Fruit fly (Drosophila melanogaster) whole organism, embryonic: ENCODE measurements around the gene CG10348.

ENCODE experiments used
- Atf6 ChIP-seq: fragments of 200-800 bp; sonication (Bioruptor generic); IDR thresholded peaks from 2 replicates; pipeline ENCODE4 v1.3.6; 2022; ENCODE audit warnings: missing biosample characterization, missing genetic modification characterization
- BtbVII ChIP-seq: fragments of 200-800 bp; sonication (Bioruptor generic); optimal IDR thresholded peaks from 3 replicates; lab custom pipeline; 2017; ENCODE audit warnings: missing biosample characterization, mild to moderate bottlenecking, missing genetic modification characterization
- CG13624 ChIP-seq: fragments of 200-800 bp; sonication (Bioruptor generic); optimal IDR thresholded peaks from 2 replicates; lab custom pipeline; 2016; ENCODE audit warnings: missing biosample characterization, missing genetic modification characterization
- CG13775 ChIP-seq: fragments of 200-800 bp; sonication (Bioruptor generic); optimal IDR thresholded peaks from 3 replicates; lab custom pipeline; 2017; ENCODE audit warnings: missing biosample characterization, mild to moderate bottlenecking, missing genetic modification characterization
- CG14441 ChIP-seq: fragments of 200-800 bp; sonication (Bioruptor generic); IDR thresholded peaks from 2 replicates; pipeline ENCODE4 v1.3.6; 2022; ENCODE audit warnings: missing biosample characterization, missing genetic modification characterization
- CG15514 ChIP-seq: fragments of 200-800 bp; sonication (Bioruptor generic); optimal IDR thresholded peaks from 3 replicates; lab custom pipeline; 2017; ENCODE audit warnings: missing biosample characterization, missing genetic modification characterization, mild to moderate bottlenecking, moderate library complexity, missing genetic modification reagents
- CG1603 ChIP-seq: fragments of 200-800 bp; sonication (Bioruptor generic); optimal IDR thresholded peaks from 2 replicates; lab custom pipeline; 2019; ENCODE audit warnings: missing biosample characterization, mild to moderate bottlenecking, missing genetic modification characterization, moderate library complexity
- CG17359 ChIP-seq: fragments of 200-800 bp; sonication (Bioruptor generic); optimal IDR thresholded peaks from 3 replicates; lab custom pipeline; 2018; ENCODE audit warnings: missing biosample characterization, mild to moderate bottlenecking, missing genetic modification characterization, moderate library complexity
- CG18262 ChIP-seq: fragments of 200-800 bp; optimal IDR thresholded peaks from 3 replicates; lab custom pipeline; 2019; ENCODE audit warnings: missing biosample characterization, mild to moderate bottlenecking, missing genetic modification characterization, moderate library complexity
- CG2120 ChIP-seq: fragments of 200-800 bp; sonication (Bioruptor generic); optimal IDR thresholded peaks from 3 replicates; lab custom pipeline; 2016; ENCODE audit warnings: missing biosample characterization, missing genetic modification characterization
- CG3065 ChIP-seq: fragments of 200-800 bp; sonication (Bioruptor generic); optimal IDR thresholded peaks from 2 replicates; lab custom pipeline; 2016; ENCODE audit warnings: missing biosample characterization, missing genetic modification characterization
- CG32767 ChIP-seq: fragments of 200-800 bp; sonication (Bioruptor generic); IDR thresholded peaks from 2 replicates; pipeline ENCODE4 v1.3.6; 2022; ENCODE audit warnings: missing biosample characterization, missing genetic modification characterization
- CG34224 ChIP-seq: fragments of 200-800 bp; sonication (Bioruptor generic); IDR thresholded peaks from 3 replicates; pipeline ENCODE4 v1.3.6; 2022; ENCODE audit warnings: missing biosample characterization, missing genetic modification characterization; ENCODE audit not compliant: partially characterized antibody
- CG3838 ChIP-seq: fragments of 200-800 bp; sonication (Bioruptor generic); optimal IDR thresholded peaks from 3 replicates; lab custom pipeline; 2016; ENCODE audit warnings: missing biosample characterization, missing genetic modification characterization
- CG4820 ChIP-seq: fragments of 200-800 bp; sonication (Bioruptor generic); optimal IDR thresholded peaks from 3 replicates; lab custom pipeline; 2016; ENCODE audit warnings: missing biosample characterization, missing genetic modification characterization
- CG6813 ChIP-seq: fragments of 200-800 bp; sonication (Bioruptor generic); optimal IDR thresholded peaks from 2 replicates; lab custom pipeline; 2017; ENCODE audit warnings: missing biosample characterization, missing genetic modification characterization, mild to moderate bottlenecking, moderate library complexity, missing genetic modification reagents
- CG8765 ChIP-seq: fragments of 200-800 bp; sonication (Bioruptor generic); IDR thresholded peaks from 2 replicates; pipeline ENCODE4 v1.3.6; 2022; ENCODE audit warnings: missing biosample characterization, missing genetic modification characterization
- CTCF ChIP-seq: fragments of 200-800 bp; sonication (Bioruptor generic); optimal IDR thresholded peaks from 2 replicates; lab custom pipeline; 2017; ENCODE audit warnings: missing biosample characterization, mild to moderate bottlenecking, missing genetic modification characterization, moderate library complexity
- D19A ChIP-seq: fragments of 200-800 bp; optimal IDR thresholded peaks from 3 replicates; lab custom pipeline; 2019; ENCODE audit warnings: missing biosample characterization, mild to moderate bottlenecking, missing genetic modification characterization, moderate library complexity
- Drgx ChIP-seq: fragments of 200-800 bp; sonication (Bioruptor generic); IDR thresholded peaks from 2 replicates; pipeline ENCODE4 v1.3.6; 2022; ENCODE audit warnings: missing biosample characterization, missing genetic modification characterization
- Hmx ChIP-seq: fragments of 200-800 bp; sonication (Bioruptor generic); optimal IDR thresholded peaks from 2 replicates; lab custom pipeline; 2016; ENCODE audit warnings: missing biosample characterization, missing genetic modification characterization
- Hr51 ChIP-seq, 2 experiments: fragments of 200-800 bp; sonication (Bioruptor generic); optimal IDR thresholded peaks; 2 replicates in 1 of 2; 3 replicates in 1 of 2; lab custom pipeline; 2016 to 2018; ENCODE audit warnings: missing biosample characterization in 2 of 2, missing genetic modification characterization in 2 of 2, mild to moderate bottlenecking in 1 of 2, moderate library complexity in 1 of 2
- Jarid2 ChIP-seq: fragments of 200-800 bp; sonication (Bioruptor generic); optimal IDR thresholded peaks from 3 replicates; lab custom pipeline; 2017; ENCODE audit warnings: mild to moderate bottlenecking, missing biosample characterization, missing genetic modification reagents, missing genetic modification characterization
- Lhr ChIP-seq: fragments of 200-800 bp; sonication (Bioruptor generic); optimal IDR thresholded peaks from 3 replicates; lab custom pipeline; 2017; ENCODE audit warnings: mild to moderate bottlenecking, missing biosample characterization, missing genetic modification reagents, missing genetic modification characterization
- MBD-R2 ChIP-seq: fragments of 200-800 bp; sonication (Bioruptor generic); IDR thresholded peaks from 2 replicates; pipeline ENCODE4 v1.3.6; 2022; ENCODE audit warnings: missing biosample characterization, missing genetic modification characterization
- Nf-YB ChIP-seq: fragments of 200-800 bp; sonication (Bioruptor generic); optimal IDR thresholded peaks from 3 replicates; lab custom pipeline; 2019; ENCODE audit warnings: missing biosample characterization, mild to moderate bottlenecking, missing genetic modification characterization, moderate library complexity
- Spps ChIP-seq: fragments of 200-800 bp; sonication (Bioruptor generic); optimal IDR thresholded peaks from 2 replicates; lab custom pipeline; 2018; ENCODE audit warnings: missing biosample characterization, mild to moderate bottlenecking, missing genetic modification characterization
- Usf ChIP-seq: fragments of 200-800 bp; sonication (Bioruptor generic); optimal IDR thresholded peaks from 2 replicates; lab custom pipeline; 2017; ENCODE audit warnings: missing genotype, missing biosample characterization, missing genetic modification characterization
- aop ChIP-seq: fragments of 200-800 bp; sonication (Bioruptor generic); IDR thresholded peaks from 2 replicates; pipeline ENCODE4 v1.3.6; 2022; ENCODE audit warnings: missing biosample characterization, missing genetic modification characterization
- cato ChIP-seq: fragments of 200-800 bp; sonication (Bioruptor generic); optimal IDR thresholded peaks from 2 replicates; lab custom pipeline; 2016; ENCODE audit warnings: missing biosample characterization, missing genetic modification characterization, borderline replicate concordance
- cg ChIP-seq: fragments of 200-800 bp; sonication (Bioruptor generic); optimal IDR thresholded peaks from 3 replicates; lab custom pipeline; 2019; ENCODE audit warnings: missing biosample characterization, mild to moderate bottlenecking, missing genetic modification characterization, moderate library complexity
- ci ChIP-seq: fragments of 200-800 bp; sonication (Bioruptor generic); IDR thresholded peaks from 3 replicates; pipeline ENCODE4 v1.3.6; 2022; ENCODE audit warnings: missing biosample characterization, missing genetic modification characterization
- esg ChIP-seq: fragments of 200-800 bp; sonication (Bioruptor generic); conservative IDR thresholded peaks from 2 replicates; pipeline ENCODE4 v1.3.6; 2022; ENCODE audit warnings: missing biosample characterization, missing genetic modification characterization
- hbn ChIP-seq: fragments of 200-800 bp; sonication (Bioruptor generic); IDR thresholded peaks from 2 replicates; pipeline ENCODE4 v1.3.6; 2022; ENCODE audit warnings: missing biosample characterization, missing genetic modification characterization; ENCODE audit not compliant: partially characterized antibody
- inv ChIP-seq: fragments of 200-800 bp; sonication (Bioruptor generic); IDR thresholded peaks from 2 replicates; pipeline ENCODE4 v1.3.6; 2022; ENCODE audit warnings: missing biosample characterization, missing genetic modification characterization; ENCODE audit not compliant: partially characterized antibody
- kay ChIP-seq: fragments of 200-800 bp; sonication (Bioruptor generic); optimal IDR thresholded peaks from 2 replicates; lab custom pipeline; 2016; ENCODE audit warnings: missing biosample characterization, missing genetic modification characterization
- mirr ChIP-seq: fragments of 200-800 bp; sonication (Bioruptor generic); optimal IDR thresholded peaks from 3 replicates; lab custom pipeline; 2018; ENCODE audit warnings: missing biosample characterization, mild to moderate bottlenecking, missing genetic modification characterization
- org-1 ChIP-seq: fragments of 200-800 bp; sonication (Bioruptor generic); optimal IDR thresholded peaks from 2 replicates; lab custom pipeline; 2017; ENCODE audit warnings: missing biosample characterization, missing genetic modification characterization
- p53 ChIP-seq: fragments of 200-800 bp; sonication (Bioruptor generic); optimal IDR thresholded peaks from 2 replicates; lab custom pipeline; 2016; ENCODE audit warnings: missing biosample characterization, missing genetic modification characterization
- pzg ChIP-seq: fragments of 200-800 bp; sonication (Bioruptor generic); optimal IDR thresholded peaks from 3 replicates; lab custom pipeline; 2018; ENCODE audit warnings: missing biosample characterization, mild to moderate bottlenecking, missing genetic modification characterization, moderate library complexity
- seq ChIP-seq: fragments of 200-800 bp; sonication (Bioruptor generic); IDR thresholded peaks from 2 replicates; pipeline ENCODE4 v1.3.6; 2022; ENCODE audit warnings: missing biosample characterization, missing genetic modification characterization
- sqz ChIP-seq: fragments of 200-800 bp; sonication (Bioruptor generic); optimal IDR thresholded peaks from 3 replicates; lab custom pipeline; 2018; ENCODE audit warnings: missing biosample characterization, mild to moderate bottlenecking, missing genetic modification characterization
- sug ChIP-seq: fragments of 200-800 bp; optimal IDR thresholded peaks from 2 replicates; lab custom pipeline; 2019; ENCODE audit warnings: missing biosample characterization, mild to moderate bottlenecking, missing genetic modification characterization, moderate library complexity
- tap ChIP-seq: fragments of 200-800 bp; optimal IDR thresholded peaks from 3 replicates; lab custom pipeline; 2019; ENCODE audit warnings: missing biosample characterization, mild to moderate bottlenecking, missing genetic modification characterization, moderate library complexity
- tna ChIP-seq: fragments of 200-800 bp; sonication (Bioruptor generic); IDR thresholded peaks from 2 replicates; pipeline ENCODE4 v1.3.6; 2022; ENCODE audit warnings: missing biosample characterization, missing genetic modification characterization; ENCODE audit not compliant: partially characterized antibody
- z ChIP-seq: fragments of 200-800 bp; sonication (Bioruptor generic); IDR thresholded peaks from 3 replicates; pipeline ENCODE4 v1.3.6; 2022; ENCODE audit warnings: missing biosample characterization, missing genetic modification characterization
- zen2 ChIP-seq: fragments of 200-800 bp; sonication (Bioruptor generic); IDR thresholded peaks from 3 replicates; pipeline ENCODE4 v1.3.6; 2022; ENCODE audit warnings: missing biosample characterization, missing genetic modification characterization; ENCODE audit not compliant: partially characterized antibody
- zf30C ChIP-seq: fragments of 200-800 bp; sonication (Bioruptor generic); optimal IDR thresholded peaks from 3 replicates; lab custom pipeline; 2018; ENCODE audit warnings: missing biosample characterization, mild to moderate bottlenecking, missing genetic modification characterization

CG10348 gene

dm6 chr2L:18693877-18694723, 38.2 kb downstream of the CG10348 start (continued):
- TF ChIP-seq seq (GFP tag; lab: Robert Waterston, UW): peak; percentile 55; the same call in 1 of the 2 replicates
- TF ChIP-seq Jarid2 (GFP tag; lab: Kevin White, UChicago): no peak
- TF ChIP-seq sqz (GFP tag; lab: Kevin White, UChicago): peak; percentile 99
- no peak for TF ChIP-seq CG32767
- peak; percentile 38 for TF ChIP-seq CG15514
- TF ChIP-seq BtbVII: peak; percentile 27
- TF ChIP-seq z: no peak
- peak; percentile 59 for TF ChIP-seq CG1603 (tag; lab: Kevin White, UChicago)
- peak; percentile 44 for TF ChIP-seq CG6813 (GFP tag; lab: Kevin White, UChicago)
- peak; percentile 35; the same call in 1 of the 2 replicates for TF ChIP-seq aop (GFP tag; lab: Robert Waterston, UW)
- TF ChIP-seq Nf-YB (GFP tag; lab: Kevin White, UChicago): peak; percentile 3
- TF ChIP-seq D19A (tag; lab: Kevin White, UChicago): peak; percentile 90
- no peak for TF ChIP-seq p53
- TF ChIP-seq CG13775 (GFP tag; lab: Kevin White, UChicago): peak; percentile 55
- peak; percentile 74 for TF ChIP-seq mirr (GFP tag; lab: Kevin White, UChicago)
- TF ChIP-seq CG13624 (GFP tag; lab: Kevin White, UChicago): peak; percentile 90

- TF ChIP-seq zf30C (GFP tag; lab: Kevin White, UChicago): no peak
- TF ChIP-seq Spps (tag; lab: Kevin White, UChicago): no peak
- TF ChIP-seq org-1 (GFP tag; lab: Kevin White, UChicago): no peak
- no peak for TF ChIP-seq CG3838 (GFP tag; lab: Kevin White, UChicago)
- no peak for TF ChIP-seq kay (GFP tag; lab: Kevin White, UChicago)
- peak; percentile 67 for TF ChIP-seq pzg (GFP tag; lab: Kevin White, UChicago)
- no peak for TF ChIP-seq Hr51 (GFP tag; optimal IDR thresholded peaks at IDR 0.05; lab: Kevin White, UChicago)
- TF ChIP-seq tna: no peak; the same call in 1 of the 2 replicates
- TF ChIP-seq Usf (GFP tag; lab: Kevin White, UChicago): no peak
- no peak for TF ChIP-seq ci
- no peak for TF ChIP-seq tap (tag; lab: Kevin White, UChicago)
- TF ChIP-seq CG17359: no peak
- TF ChIP-seq CG6813 (GFP tag; lab: Kevin White, UChicago): no peak
- TF ChIP-seq zen2 (GFP tag; lab: Robert Waterston, UW): peak; percentile 57; the same call in 1 of the 3 replicates
- no peak for TF ChIP-seq CG13624 (GFP tag; lab: Kevin White, UChicago)
- peak; percentile 61 for TF ChIP-seq inv (GFP tag; lab: Robert Waterston, UW)
- no peak for TF ChIP-seq esg (GFP tag; lab: Robert Waterston, UW)
- TF ChIP-seq hbn (GFP tag; lab: Robert Waterston, UW): peak; percentile 59
- no peak for TF ChIP-seq cato (GFP tag; lab: Kevin White, UChicago)
- no peak for TF ChIP-seq Drgx
- TF ChIP-seq Atf6: no peak
- no peak for TF ChIP-seq CG4820 (GFP tag; lab: Kevin White, UChicago)
- peak; percentile 18 for TF ChIP-seq CG2120
- no peak for TF ChIP-seq CG18262 (tag; lab: Kevin White, UChicago)
- TF ChIP-seq CTCF: no peak
- peak; percentile 74 for TF ChIP-seq MBD-R2 (GFP tag; lab: Robert Waterston, UW)
- TF ChIP-seq CG8765 (GFP tag; lab: Robert Waterston, UW): no peak
- peak; percentile 34 for TF ChIP-seq sug (tag; lab: Kevin White, UChicago)
- TF ChIP-seq CG3065 (GFP tag; lab: Kevin White, UChicago): no peak
- TF ChIP-seq Hmx: no peak
- no peak for TF ChIP-seq cg (GFP tag; lab: Kevin White, UChicago)
- peak; percentile 47 for TF ChIP-seq CG34224
- TF ChIP-seq CG14441: no peak
- peak; percentile 9 for TF ChIP-seq Lhr (GFP tag; lab: Kevin White, UChicago)
These were observed 42.9 kb downstream of the CG10348 start, which contains the start of gene CG10336 for dm6 chr2L:18689376-18689775. TSS of gene CG10336 (plus strand) at chr2L:18689528.
